Fruit fly (Drosophila melanogaster) S2 (cell line): ENCODE data around the gene dysc.

ENCODE experiments used
- CG8478 ChIP-seq: fragments of >200 bp; optimal IDR thresholded peaks from 2 replicates; lab custom pipeline; 2018
- CTCF ChIP-seq, 2 experiments: fragments of >200 bp; optimal IDR thresholded peaks; 2 replicates each; lab custom pipeline; 2018

DNA sequence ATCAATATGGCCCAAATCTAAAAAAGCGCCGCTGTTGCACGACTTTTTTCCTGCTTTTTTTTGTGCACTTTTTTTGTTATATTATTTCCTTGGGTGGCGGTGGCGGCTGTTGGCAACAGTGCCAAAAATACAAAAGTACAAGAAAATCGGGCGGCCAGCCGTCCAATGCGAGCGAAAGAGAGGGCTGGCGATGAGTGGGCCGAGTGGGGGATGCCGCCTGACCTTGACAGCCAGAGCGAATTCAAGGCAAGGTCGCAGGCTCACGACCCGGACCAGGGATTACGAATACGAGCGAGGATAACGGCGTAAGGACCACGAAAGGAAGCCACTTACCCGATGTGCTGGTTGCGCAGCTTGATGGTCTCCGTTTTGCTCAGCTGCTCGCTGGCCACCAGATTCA is 36.8 kb downstream of the dysc start:
- TF ChIP-seq CG8478 (lab: Kevin White, UChicago) (no peak), CTCF (optimal IDR thresholded peaks at IDR 0.05; lab: Kevin White, UChicago) (no peak)
